Worm (Caenorhabditis elegans): ENCODE data around the gene R07B1.5.

The R07B1.5 gene

DNA sequence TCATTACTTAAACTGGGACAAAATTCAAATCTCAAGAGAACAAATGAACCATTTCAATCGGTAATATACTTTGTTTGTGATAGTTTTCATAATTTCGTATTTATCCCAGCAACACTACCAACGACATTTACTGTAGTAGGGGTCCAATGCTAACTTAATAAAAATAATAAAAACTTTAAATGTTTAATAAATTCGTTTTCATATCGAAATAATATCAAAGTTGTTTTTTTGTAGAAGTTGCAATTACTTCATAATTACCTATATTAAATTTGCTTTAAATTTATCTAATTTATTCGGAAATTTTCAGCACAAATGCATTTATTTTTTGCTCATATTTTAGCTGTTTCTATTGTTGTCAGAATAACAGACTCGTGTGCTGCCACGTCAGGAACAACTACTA is 3.0 kb downstream of the R07B1.5 start, which contains the start of gene R07B1.6:
Gene R07B1.6 (plus strand): TSS at position 301 of the 400 bp plus-strand sequence.
- TF ChIP-seq hlh-8 (tag; optimal IDR thresholded peaks at IDR 0.05) = no peak
- no peak for TF ChIP-seq eyg-1 (tag; optimal IDR thresholded peaks at IDR 0.05)
- no peak for TF ChIP-seq dmd-4 (tag; optimal IDR thresholded peaks at IDR 0.05; ENCODE audit: borderline replicate concordance)
- TF ChIP-seq zip-5 (tag; optimal IDR thresholded peaks at IDR 0.05) = no peak
- TF ChIP-seq unc-42 (tag; optimal IDR thresholded peaks at IDR 0.05) = no peak
- TF ChIP-seq syd-9 (tag; optimal IDR thresholded peaks at IDR 0.05) = no peak
- no peak for TF ChIP-seq pat-9 (tag; optimal IDR thresholded peaks at IDR 0.05)
- TF ChIP-seq tbx-7 (tag; optimal IDR thresholded peaks at IDR 0.05) = no peak
- TF ChIP-seq ceh-24 (tag; optimal IDR thresholded peaks at IDR 0.05) = no peak
- TF ChIP-seq ceh-30 (tag; optimal IDR thresholded peaks at IDR 0.05) = no peak
- TF ChIP-seq gmeb-2 (tag; optimal IDR thresholded peaks at IDR 0.05) = no peak
- TF ChIP-seq ceh-45 (GFP tag; IDR thresholded peaks at IDR 0.05) = no peak
- no peak for TF ChIP-seq npax-4 (tag; optimal IDR thresholded peaks at IDR 0.05)
- no peak for TF ChIP-seq ceh-9 (tag; optimal IDR thresholded peaks at IDR 0.05)
- no peak for TF ChIP-seq odd-2 (tag; optimal IDR thresholded peaks at IDR 0.05)
- no peak for TF ChIP-seq ztf-16 (tag; optimal IDR thresholded peaks at IDR 0.05)
- TF ChIP-seq ama-1 (optimal IDR thresholded peaks at IDR 0.05) = no peak

DNA sequence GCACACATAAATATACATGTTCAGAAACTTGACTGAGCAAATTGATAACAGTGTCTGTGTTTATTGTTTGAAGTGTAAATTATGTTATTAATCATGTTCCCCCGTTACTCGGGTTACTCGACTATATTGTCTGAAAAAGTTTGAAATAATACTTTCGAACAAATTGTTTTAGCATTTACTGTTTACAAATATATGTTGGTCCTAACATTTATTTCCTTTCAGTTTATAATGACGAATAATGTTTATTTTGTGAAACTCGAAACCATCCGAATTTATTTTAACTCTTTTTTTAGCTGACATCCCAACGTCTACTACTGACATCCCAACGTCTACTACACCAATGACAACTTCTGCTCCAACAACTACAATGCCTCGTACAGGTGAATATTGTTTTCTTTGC is 5.4 kb downstream of the R07B1.5 start, which contains the start of gene R07B1.7:
Gene R07B1.7 (plus strand): TSS at position 301 of the 400 bp plus-strand sequence.
- TF ChIP-seq nhr-232 (tag; optimal IDR thresholded peaks at IDR 0.05) (no peak), ets-4 (tag; optimal IDR thresholded peaks at IDR 0.05) (no peak), Y22D7AL.16 (tag; optimal IDR thresholded peaks at IDR 0.05) (no peak), rnt-1 (tag; optimal IDR thresholded peaks at IDR 0.05) (no peak), sox-2 (GFP tag; IDR thresholded peaks at IDR 0.05) (no peak), che-1 (tag; optimal IDR thresholded peaks at IDR 0.05) (no peak), ama-1 (optimal IDR thresholded peaks at IDR 0.05) (no peak), dve-1 (tag; optimal IDR thresholded peaks at IDR 0.05) (no peak), zip-5 (tag; optimal IDR thresholded peaks at IDR 0.05) (no peak), fkh-6 (tag; optimal IDR thresholded peaks at IDR 0.05) (no peak), K09A11.1 (tag; optimal IDR thresholded peaks at IDR 0.05; ENCODE audit: insufficient read depth) (no peak), ceh-19 (GFP tag; optimal IDR thresholded peaks at IDR 0.05) (no peak), elt-4 (tag; optimal IDR thresholded peaks at IDR 0.05) (no peak)

DNA sequence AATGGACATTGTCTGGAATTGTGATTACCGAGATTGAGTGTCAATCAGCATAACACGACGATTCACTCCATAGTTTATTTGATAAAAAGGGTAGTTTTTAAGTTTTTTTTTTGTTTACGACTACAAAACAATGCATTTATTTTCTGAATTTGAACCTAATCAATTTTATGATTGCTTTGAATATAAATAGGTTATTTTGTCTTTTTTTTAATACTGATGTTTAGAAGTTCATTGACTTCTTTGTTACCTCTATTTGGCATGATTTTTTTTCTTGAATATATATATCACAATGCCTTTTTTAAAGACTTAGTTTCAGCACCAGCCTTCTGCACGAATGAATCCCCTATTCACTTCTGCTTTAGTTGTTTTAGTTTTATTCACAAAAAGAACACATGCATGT is 6.1 kb downstream of the R07B1.5 start, which contains the start of gene R07B1.13:
Gene R07B1.13 (plus strand): TSS at position 301 of the 400 bp plus-strand sequence.
- TF ChIP-seq ceh-48 (tag; optimal IDR thresholded peaks at IDR 0.05) (no peak), hlh-6 (tag; optimal IDR thresholded peaks at IDR 0.05) (no peak), eyg-1 (tag; optimal IDR thresholded peaks at IDR 0.05) (no peak), madf-2 (tag; optimal IDR thresholded peaks at IDR 0.05) (no peak), pros-1 (tag; optimal IDR thresholded peaks at IDR 0.05) (no peak), ceh-9 (tag; optimal IDR thresholded peaks at IDR 0.05) (no peak), nhr-11 (tag; optimal IDR thresholded peaks at IDR 0.05) (no peak), unc-55 (GFP tag; optimal IDR thresholded peaks at IDR 0.05) (no peak), nfya-1 (tag; optimal IDR thresholded peaks at IDR 0.05) (no peak), ceh-34 (tag; optimal IDR thresholded peaks at IDR 0.05) (no peak)

DNA sequence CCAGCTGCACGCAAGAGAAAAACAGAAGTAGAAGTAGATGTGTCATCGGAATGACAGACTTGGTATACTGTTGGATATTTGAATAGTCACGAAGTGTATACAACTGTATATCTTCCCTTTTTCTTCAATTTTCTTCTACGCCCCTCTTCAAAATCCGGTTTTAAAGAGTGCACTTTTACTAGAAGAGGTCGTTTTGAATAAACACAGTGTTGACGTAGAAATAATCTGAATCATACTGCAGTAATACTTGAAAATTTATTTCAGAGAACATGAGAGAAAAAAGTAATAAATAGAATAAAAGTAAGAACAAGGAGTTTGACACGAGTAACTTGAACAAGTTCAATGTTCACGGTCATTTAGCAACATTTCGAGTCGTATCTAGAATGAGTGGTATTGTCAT is 9.2 kb downstream of the R07B1.5 start, which contains the start of gene R07B1.8:
Gene R07B1.8 (minus strand): TSS at position 101 of the 400 bp plus-strand sequence.
- no peak for TF ChIP-seq elt-2 (tag; optimal IDR thresholded peaks at IDR 0.05)

DNA sequence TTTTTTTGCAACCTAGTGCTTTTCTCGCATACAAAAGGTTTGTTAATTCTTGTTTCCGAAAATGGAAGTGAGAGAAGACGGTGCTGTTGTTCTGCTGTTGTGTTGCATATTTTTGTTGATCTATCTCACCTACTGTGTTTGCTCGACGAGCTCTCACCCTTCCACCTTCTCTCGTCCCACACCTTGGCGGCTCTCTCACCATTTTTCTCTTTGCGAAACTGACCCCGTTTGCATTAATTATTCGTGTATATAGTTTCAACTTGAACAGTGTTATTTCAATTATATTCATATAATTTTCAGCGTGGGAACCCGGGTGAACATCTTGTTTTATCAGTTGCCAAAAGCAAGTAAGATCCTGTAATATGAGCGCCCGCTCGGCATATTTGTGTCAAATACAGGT is 13.7 kb downstream of the R07B1.5 start, which contains the start of gene R07B1.9:
Gene R07B1.9 (plus strand): TSS at position 301 of the 400 bp plus-strand sequence.
- TF ChIP-seq lin-11 (tag; optimal IDR thresholded peaks at IDR 0.05) (no peak), nhr-11 (tag; optimal IDR thresholded peaks at IDR 0.05) (no peak), ceh-31 (tag; optimal IDR thresholded peaks at IDR 0.05) (no peak)
